Worm (Caenorhabditis elegans) whole organism, L2 larva: Measurements from ENCODE around the gene T01B4.3.

Source experiments
- C34F6.9 ChIP-seq: fragments of 150-350 bp; optimal IDR thresholded peaks from 2 replicates; lab custom pipeline; 2014; ENCODE audit warnings: missing biosample characterization, missing genetic modification characterization
- F13H6.1 ChIP-seq: sonication (generic microtip); optimal IDR thresholded peaks from 2 replicates; lab custom pipeline; 2016; ENCODE audit warnings: missing genetic modification characterization, missing compliant biosample characterization
- alr-1 ChIP-seq: fragments of 150-350 bp; optimal IDR thresholded peaks from 2 replicates; lab custom pipeline; 2014; ENCODE audit warnings: missing biosample characterization, missing genetic modification characterization
- ama-1 ChIP-seq: fragments of 150-350 bp; optimal IDR thresholded peaks from 2 replicates; lab custom pipeline; 2018; ENCODE audit warnings: inconsistent platforms
- blmp-1 ChIP-seq: sonication (generic microtip); optimal IDR thresholded peaks from 2 replicates; lab custom pipeline; 2017; ENCODE audit warnings: missing genetic modification characterization, mild to moderate bottlenecking, missing compliant biosample characterization, antibody characterized with exemption, moderate library complexity; ENCODE audit not compliant: insufficient read depth
- ceh-82 ChIP-seq: fragments of 150-350 bp; optimal IDR thresholded peaks from 2 replicates; lab custom pipeline; 2014; ENCODE audit warnings: missing biosample characterization, missing genetic modification characterization
- crh-2 ChIP-seq: sonication (generic microtip); optimal IDR thresholded peaks from 2 replicates; lab custom pipeline; 2017; ENCODE audit warnings: missing biosample characterization, missing genetic modification characterization
- dmd-4 ChIP-seq: sonication (generic microtip); optimal IDR thresholded peaks from 2 replicates; lab custom pipeline; 2017; ENCODE audit warnings: missing biosample characterization, missing genetic modification characterization
- egl-27 ChIP-seq: sonication (generic microtip); optimal IDR thresholded peaks from 3 replicates; lab custom pipeline; 2017; ENCODE audit warnings: missing biosample characterization, missing genetic modification reagents, missing genetic modification characterization
- elt-1 ChIP-seq: fragments of 150-350 bp; optimal IDR thresholded peaks from 2 replicates; lab custom pipeline; 2014; ENCODE audit warnings: missing biosample characterization, missing genetic modification characterization
- elt-3 ChIP-seq: sonication (generic microtip); optimal IDR thresholded peaks from 2 replicates; lab custom pipeline; 2017; ENCODE audit warnings: missing biosample characterization, missing genetic modification characterization
- fos-1 ChIP-seq: fragments of 150-350 bp; optimal IDR thresholded peaks from 2 replicates; lab custom pipeline; 2014; ENCODE audit warnings: missing biosample characterization, missing genetic modification characterization
- gmeb-1 ChIP-seq: fragments of 150-350 bp; optimal IDR thresholded peaks from 2 replicates; lab custom pipeline; 2014; ENCODE audit warnings: missing biosample characterization, missing genetic modification characterization
- lin-11 ChIP-seq: fragments of 150-350 bp; sonication (generic microtip); optimal IDR thresholded peaks from 2 replicates; lab custom pipeline; 2014; ENCODE audit warnings: missing biosample characterization, missing genetic modification characterization, inconsistent platforms, mixed read lengths
- lin-13 ChIP-seq: fragments of 150-350 bp; optimal IDR thresholded peaks from 2 replicates; lab custom pipeline; 2014; ENCODE audit warnings: missing biosample characterization, missing genetic modification reagents, missing genetic modification characterization
- lsy-2 ChIP-seq, 2 experiments: fragments of 150-350 bp in 1 of 2; sonication (generic microtip) in 1 of 2; optimal IDR thresholded peaks; 2 replicates each; lab custom pipeline; 2014 to 2017; ENCODE audit warnings: missing biosample characterization in 2 of 2, missing genetic modification characterization in 2 of 2
- mab-5 ChIP-seq: fragments of 150-350 bp; optimal IDR thresholded peaks from 2 replicates; lab custom pipeline; 2014; ENCODE audit warnings: missing biosample characterization, missing genetic modification characterization
- mbf-1 ChIP-seq: sonication (generic microtip); optimal IDR thresholded peaks from 2 replicates; lab custom pipeline; 2017; ENCODE audit warnings: missing biosample characterization, missing genetic modification characterization
- mdl-1 ChIP-seq, 2 experiments: fragments of 150-350 bp in 1 of 2; sonication (generic microtip) in 1 of 2; optimal IDR thresholded peaks; 2 replicates each; lab custom pipeline; 2017; ENCODE audit warnings: missing biosample characterization in 2 of 2, missing genetic modification characterization in 2 of 2
- nhr-10 ChIP-seq: sonication (generic microtip); optimal IDR thresholded peaks from 2 replicates; lab custom pipeline; 2017; ENCODE audit warnings: missing biosample characterization, missing genetic modification characterization
- nhr-11 ChIP-seq: fragments of 150-350 bp; optimal IDR thresholded peaks from 2 replicates; lab custom pipeline; 2014; ENCODE audit warnings: missing biosample characterization, missing genetic modification characterization
- nhr-12 ChIP-seq: fragments of 150-350 bp; optimal IDR thresholded peaks from 2 replicates; lab custom pipeline; 2014; ENCODE audit warnings: missing biosample characterization, missing genetic modification characterization
- nhr-129 ChIP-seq: fragments of 150-350 bp; optimal IDR thresholded peaks from 2 replicates; lab custom pipeline; 2014; ENCODE audit warnings: missing biosample characterization, missing genetic modification characterization
- nhr-21 ChIP-seq: fragments of 150-350 bp; optimal IDR thresholded peaks from 2 replicates; lab custom pipeline; 2014; ENCODE audit warnings: missing biosample characterization, missing genetic modification characterization
- nhr-23 ChIP-seq: fragments of 150-350 bp; optimal IDR thresholded peaks from 2 replicates; lab custom pipeline; 2014; ENCODE audit warnings: missing biosample characterization, missing genetic modification reagents, missing genetic modification characterization
- nhr-237 ChIP-seq: fragments of 150-350 bp; optimal IDR thresholded peaks from 2 replicates; lab custom pipeline; 2014; ENCODE audit warnings: missing biosample characterization, missing genetic modification characterization
- nhr-6 ChIP-seq: fragments of 150-350 bp; optimal IDR thresholded peaks from 2 replicates; lab custom pipeline; 2014; ENCODE audit warnings: missing biosample characterization, missing genetic modification characterization
- sem-4 ChIP-seq: fragments of 150-350 bp; optimal IDR thresholded peaks from 2 replicates; lab custom pipeline; 2014; ENCODE audit warnings: missing biosample characterization, missing genetic modification reagents, missing genetic modification characterization
- sma-3 ChIP-seq: sonication (generic microtip); optimal IDR thresholded peaks from 2 replicates; lab custom pipeline; 2016; ENCODE audit warnings: missing genetic modification reagents, missing genetic modification characterization, missing compliant biosample characterization
- sma-9 ChIP-seq, 2 experiments: fragments of 150-350 bp in 1 of 2; sonication (generic microtip) in 1 of 2; optimal IDR thresholded peaks; 2 replicates each; lab custom pipeline; 2014 to 2016; ENCODE audit warnings: missing genetic modification characterization in 2 of 2, mild to moderate bottlenecking in 1 of 2, missing biosample characterization in 1 of 2, missing compliant biosample characterization in 1 of 2, missing genetic modification reagents in 1 of 2, moderate library complexity in 1 of 2
- unc-39 ChIP-seq: fragments of 150-350 bp; optimal IDR thresholded peaks from 2 replicates; lab custom pipeline; 2014; ENCODE audit warnings: missing biosample characterization, missing genetic modification characterization
- unc-55 ChIP-seq: fragments of 150-350 bp; sonication (generic microtip); optimal IDR thresholded peaks from 3 replicates; lab custom pipeline; 2014; ENCODE audit warnings: missing biosample characterization, missing genetic modification reagents, missing genetic modification characterization
- zag-1 ChIP-seq: fragments of 150-350 bp; optimal IDR thresholded peaks from 2 replicates; lab custom pipeline; 2014; ENCODE audit warnings: missing biosample characterization, missing genetic modification characterization
- ztf-1 ChIP-seq: fragments of 200-800 bp; sonication (Bioruptor generic); conservative IDR thresholded peaks from 2 replicates; pipeline ENCODE4 v1.3.6; 2022; ENCODE audit warnings: missing genetic modification characterization, missing compliant biosample characterization

T01B4.3 gene

DNA sequence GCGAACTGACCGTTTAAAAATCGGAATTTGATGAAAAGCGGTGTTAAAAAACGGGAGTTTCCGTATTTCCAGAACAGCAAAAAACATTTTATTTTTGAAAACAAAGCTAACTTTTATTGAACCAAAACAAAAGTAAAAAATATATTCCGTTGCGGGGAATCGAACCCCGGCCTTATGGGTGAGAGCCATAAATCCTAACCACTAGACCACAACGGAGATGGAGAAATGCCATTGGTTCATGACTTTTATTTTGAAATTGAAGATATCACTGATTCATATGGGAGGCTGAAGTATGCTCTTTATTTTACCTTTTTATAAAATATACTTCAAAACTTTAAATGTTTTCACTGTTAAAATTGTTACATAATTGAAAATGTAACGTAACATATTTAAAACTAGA lies 32.4 kb downstream of the T01B4.3 start:
- TF ChIP-seq elt-1 (tag; lab: Kevin White, UChicago) (no peak), sma-3 (GFP tag; lab: Kevin White, UChicago) (peak; percentile 0)

DNA sequence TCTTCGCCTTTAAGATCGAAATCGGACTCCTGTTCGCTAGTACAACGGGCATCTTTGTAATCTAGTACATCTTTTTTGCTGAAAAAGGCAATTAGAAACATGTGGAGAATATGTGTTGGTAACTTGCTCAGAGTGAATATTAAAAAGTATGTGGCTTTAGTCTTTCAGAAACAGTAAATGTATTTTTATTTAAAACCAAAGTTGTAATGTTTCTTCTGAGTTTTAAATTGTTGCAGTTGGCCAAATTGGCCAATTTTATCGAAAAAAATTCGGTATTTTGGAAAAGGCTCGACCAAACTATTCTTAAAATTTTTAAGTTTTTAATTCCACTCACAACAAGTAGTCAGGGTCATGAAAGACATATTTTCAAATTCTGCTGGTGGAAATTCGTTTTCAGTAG lies 34.4 kb downstream of the T01B4.3 start, which contains the start of gene F52E10.2:
Gene F52E10.2, minus strand, starts transcription at position 101 of the 400 bp plus-strand sequence.
- no peak for TF ChIP-seq nhr-6 (tag; lab: Kevin White, UChicago)
- TF ChIP-seq crh-2, result no peak
- TF ChIP-seq nhr-12 (tag; lab: Kevin White, UChicago), result no peak
- no peak for TF ChIP-seq dmd-4 (tag; lab: Kevin White, UChicago)
- TF ChIP-seq elt-3 (tag; lab: Kevin White, UChicago), result no peak
- no peak for TF ChIP-seq elt-1 (tag; lab: Kevin White, UChicago)
- no peak for TF ChIP-seq sem-4 (tag; lab: Kevin White, UChicago)
- no peak for TF ChIP-seq ama-1

DNA sequence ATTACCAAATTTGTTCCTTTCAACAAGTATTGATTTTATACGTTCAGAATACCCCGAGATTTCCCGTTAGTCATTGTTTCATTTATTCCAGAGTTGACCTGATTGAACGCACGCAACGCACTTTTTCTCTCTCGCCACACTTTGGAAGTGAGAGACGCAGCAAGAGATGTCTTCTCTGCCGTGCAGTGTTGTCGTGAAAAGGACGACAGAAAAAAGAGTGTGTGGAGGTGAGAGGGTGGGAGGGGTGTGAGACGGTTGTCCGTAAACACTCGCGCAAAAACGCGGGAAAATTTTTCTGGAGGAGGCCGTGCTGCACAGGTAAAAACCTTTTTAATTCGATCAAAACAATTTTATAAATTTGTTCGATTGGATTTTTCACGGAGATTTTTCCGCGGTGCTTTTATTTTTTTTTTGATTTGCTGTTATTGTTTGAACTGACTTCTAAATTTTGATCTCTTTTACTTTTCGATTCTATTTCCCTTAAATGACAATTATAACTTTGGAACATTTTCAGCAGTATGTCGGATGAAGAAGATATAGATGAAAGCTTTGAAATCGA lies 42.2 kb downstream of the T01B4.3 start, which contains the start of gene sdc-1:
Gene sdc-1, plus strand, starts transcription at position 509 of the 559 bp plus-strand sequence.
- peak; percentile 4 for TF ChIP-seq gmeb-1
- peak; percentile 62 for TF ChIP-seq nhr-129 (tag; lab: Kevin White, UChicago)
- TF ChIP-seq sma-9 (GFP tag; optimal IDR thresholded peaks at IDR 0.05; lab: Kevin White, UChicago), result peak; percentile 34
- no peak for TF ChIP-seq sma-9 (tag; optimal IDR thresholded peaks at IDR 0.05; lab: Kevin White, UChicago)
- TF ChIP-seq ztf-1 (GFP tag; lab: Robert Waterston, UW), result no peak
- peak in 1 of 2 experiments; percentile 48 for TF ChIP-seq lsy-2 (tag; optimal IDR thresholded peaks at IDR 0.05; lab: Kevin White, UChicago)
- peak; percentile 35 to 55 for TF ChIP-seq mdl-1 (tag; optimal IDR thresholded peaks at IDR 0.05; lab: Kevin White, UChicago)
- TF ChIP-seq fos-1 (tag; lab: Kevin White, UChicago), result peak; percentile 51
- TF ChIP-seq nhr-10 (tag; lab: Kevin White, UChicago), result no peak
- no peak for TF ChIP-seq alr-1 (tag; lab: Kevin White, UChicago)
- peak; percentile 48 for TF ChIP-seq unc-55 (GFP tag; lab: Kevin White, UChicago)
- peak; percentile 25 for TF ChIP-seq crh-2
- no peak for TF ChIP-seq elt-1 (tag; lab: Kevin White, UChicago)
- TF ChIP-seq F13H6.1 (tag; lab: Kevin White, UChicago), result peak; percentile 46
- peak; percentile 55 for TF ChIP-seq C34F6.9 (tag; lab: Kevin White, UChicago)
- peak; percentile 47 for TF ChIP-seq lin-11 (tag; lab: Kevin White, UChicago)
- TF ChIP-seq egl-27 (tag; lab: Kevin White, UChicago), result peak; percentile 1

DNA sequence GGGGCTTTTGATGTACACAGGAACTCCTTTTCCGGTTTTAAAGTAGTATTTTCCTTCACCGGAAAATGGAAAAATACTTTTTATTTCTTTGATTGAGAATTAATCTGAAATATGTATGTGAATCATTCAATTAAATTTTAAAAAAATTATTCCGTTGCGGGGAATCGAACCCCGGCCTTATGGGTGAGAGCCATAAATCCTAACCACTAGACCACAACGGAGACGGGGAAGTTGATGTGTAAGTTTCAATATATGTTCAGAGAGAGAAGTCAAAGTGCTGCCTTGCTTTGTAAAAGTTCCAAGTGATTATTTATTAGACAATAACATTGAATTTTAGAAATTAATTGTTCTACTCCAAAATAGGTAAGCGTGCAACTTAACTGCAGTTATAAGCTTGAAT lies 46.4 kb downstream of the T01B4.3 start:
- peak; percentile 30 for TF ChIP-seq gmeb-1
- TF ChIP-seq nhr-12 (tag; lab: Kevin White, UChicago), result no peak
- TF ChIP-seq nhr-129 (tag; lab: Kevin White, UChicago), result peak; percentile 23
- no peak for TF ChIP-seq ceh-82
- peak; percentile 61 for TF ChIP-seq sma-9 (GFP tag; optimal IDR thresholded peaks at IDR 0.05; lab: Kevin White, UChicago)
- no peak for TF ChIP-seq sma-9 (tag; optimal IDR thresholded peaks at IDR 0.05; lab: Kevin White, UChicago)
- TF ChIP-seq nhr-23 (tag; lab: Kevin White, UChicago), result no peak
- TF ChIP-seq ztf-1 (GFP tag; lab: Robert Waterston, UW), result no peak
- peak; percentile 18 for TF ChIP-seq fos-1 (tag; lab: Kevin White, UChicago)
- TF ChIP-seq sma-3 (GFP tag; lab: Kevin White, UChicago), result peak; percentile 43
- TF ChIP-seq mbf-1 (tag; lab: Kevin White, UChicago), result no peak
- no peak for TF ChIP-seq blmp-1 (tag; lab: Kevin White, UChicago)
- no peak for TF ChIP-seq nhr-10 (tag; lab: Kevin White, UChicago)
- peak; percentile 17 for TF ChIP-seq F13H6.1 (tag; lab: Kevin White, UChicago)
- peak; percentile 3 for TF ChIP-seq C34F6.9 (tag; lab: Kevin White, UChicago)
- TF ChIP-seq zag-1 (tag; lab: Kevin White, UChicago), result no peak
- peak; percentile 4 for TF ChIP-seq nhr-11 (tag; lab: Kevin White, UChicago)
- no peak for TF ChIP-seq ama-1
- TF ChIP-seq elt-3 (tag; lab: Kevin White, UChicago), result no peak
- TF ChIP-seq mab-5 (tag; lab: Kevin White, UChicago), result no peak
- peak; percentile 49 for TF ChIP-seq unc-55 (GFP tag; lab: Kevin White, UChicago)
- TF ChIP-seq nhr-237 (tag; lab: Kevin White, UChicago), result no peak
- TF ChIP-seq sem-4 (tag; lab: Kevin White, UChicago), result no peak
- TF ChIP-seq lin-13, result peak; percentile 28
- TF ChIP-seq unc-39 (tag; lab: Kevin White, UChicago), result no peak
- peak; percentile 4 for TF ChIP-seq nhr-21 (tag; lab: Kevin White, UChicago)
- peak; percentile 41 for TF ChIP-seq crh-2
- TF ChIP-seq, all 48 proteins: peak for 12
